Fruit fly (Drosophila melanogaster) whole organism, embryonic: ENCODE data around the gene Slu7.

Experiments
- Aef1 ChIP-seq: fragments of 200-800 bp; sonication (Bioruptor generic); IDR thresholded peaks from 3 replicates; pipeline ENCODE4 v1.3.6; 2022; ENCODE audit warnings: missing biosample characterization, missing genetic modification characterization
- Antp ChIP-seq: fragments of 200-800 bp; sonication (Bioruptor generic); optimal IDR thresholded peaks from 3 replicates; lab custom pipeline; 2016; ENCODE audit warnings: missing biosample characterization, missing genetic modification characterization
- Awh ChIP-seq: fragments of 200-800 bp; sonication (Bioruptor generic); IDR thresholded peaks from 2 replicates; pipeline ENCODE4, ENCODE4 v1.3.6; 2022; ENCODE audit warnings: missing biosample characterization, missing genetic modification characterization
- B-H2 ChIP-seq: fragments of 200-800 bp; sonication (Bioruptor generic); optimal IDR thresholded peaks from 2 replicates; lab custom pipeline; 2018; ENCODE audit warnings: missing biosample characterization, mild to moderate bottlenecking, missing genetic modification characterization
- CG10274 ChIP-seq: fragments of 200-800 bp; sonication (Bioruptor generic); optimal IDR thresholded peaks from 3 replicates; lab custom pipeline; 2017; ENCODE audit warnings: missing biosample characterization, mild to moderate bottlenecking, missing genetic modification characterization
- CG10321 ChIP-seq: fragments of 200-800 bp; sonication (Bioruptor generic); IDR thresholded peaks from 2 replicates; pipeline ENCODE4 v1.3.6; 2022; ENCODE audit warnings: missing biosample characterization, missing genetic modification characterization
- CG10431 ChIP-seq: fragments of 200-800 bp; sonication (Bioruptor generic); optimal IDR thresholded peaks from 3 replicates; lab custom pipeline; 2018; ENCODE audit warnings: missing biosample characterization, mild to moderate bottlenecking, missing genetic modification characterization
- CG10462 ChIP-seq: fragments of 200-800 bp; sonication (Bioruptor generic); optimal IDR thresholded peaks from 2 replicates; lab custom pipeline; 2016; ENCODE audit warnings: missing biosample characterization, missing genetic modification characterization
- CG10543 ChIP-seq: fragments of 200-800 bp; sonication (Bioruptor generic); optimal IDR thresholded peaks from 3 replicates; lab custom pipeline; 2017; ENCODE audit warnings: missing biosample characterization, mild to moderate bottlenecking, missing genetic modification characterization, moderate library complexity
- CG11085 ChIP-seq: fragments of 200-800 bp; sonication (Bioruptor generic); IDR thresholded peaks from 2 replicates; pipeline ENCODE4 v1.3.6; 2022; ENCODE audit warnings: missing biosample characterization, missing genetic modification characterization
- CG14014 ChIP-seq: fragments of 200-800 bp; sonication (Bioruptor generic); IDR thresholded peaks from 2 replicates; pipeline ENCODE4 v1.3.6; 2022; ENCODE audit warnings: missing biosample characterization, missing genetic modification characterization
- CG15696 ChIP-seq: fragments of 200-800 bp; sonication (Bioruptor generic); optimal IDR thresholded peaks from 2 replicates; lab custom pipeline; 2019; ENCODE audit warnings: missing biosample characterization, mild to moderate bottlenecking, missing genetic modification characterization, moderate library complexity
- CG1647 ChIP-seq: fragments of 200-800 bp; sonication (Bioruptor generic); optimal IDR thresholded peaks from 3 replicates; lab custom pipeline; 2016; ENCODE audit warnings: missing biosample characterization, missing genetic modification characterization
- CG16815 ChIP-seq: fragments of 200-800 bp; sonication (Bioruptor generic); optimal IDR thresholded peaks from 3 replicates; lab custom pipeline; 2017; ENCODE audit warnings: missing biosample characterization, mild to moderate bottlenecking, missing genetic modification characterization
- CG1832 ChIP-seq: fragments of 200-800 bp; sonication (Bioruptor generic); optimal IDR thresholded peaks from 2 replicates; lab custom pipeline; 2017; ENCODE audit warnings: missing biosample characterization, mild to moderate bottlenecking, missing genetic modification characterization, inconsistent platforms
- CG30431 ChIP-seq: fragments of 200-800 bp; sonication (Bioruptor generic); optimal IDR thresholded peaks from 2 replicates; lab custom pipeline; 2017; ENCODE audit warnings: missing biosample characterization, missing genetic modification characterization
- CG3065 ChIP-seq: fragments of 200-800 bp; sonication (Bioruptor generic); optimal IDR thresholded peaks from 2 replicates; lab custom pipeline; 2016; ENCODE audit warnings: missing biosample characterization, missing genetic modification characterization
- CG31224 ChIP-seq: fragments of 200-800 bp; sonication (Bioruptor generic); IDR thresholded peaks from 2 replicates; pipeline ENCODE4 v1.3.6; 2022; ENCODE audit warnings: missing biosample characterization, missing genetic modification characterization
- CG5180 ChIP-seq: fragments of 200-800 bp; sonication (Bioruptor generic); optimal IDR thresholded peaks from 3 replicates; lab custom pipeline; 2017; ENCODE audit warnings: missing biosample characterization, missing genetic modification characterization, mild to moderate bottlenecking, moderate library complexity, missing genetic modification reagents
- CG6654 ChIP-seq: fragments of 200-800 bp; sonication (Bioruptor generic); optimal IDR thresholded peaks from 2 replicates; lab custom pipeline; 2017; ENCODE audit warnings: missing biosample characterization, mild to moderate bottlenecking, missing genetic modification characterization
- CG6683 ChIP-seq: fragments of 200-800 bp; sonication (Bioruptor generic); optimal IDR thresholded peaks from 2 replicates; lab custom pipeline; 2017; ENCODE audit warnings: missing biosample characterization, mild to moderate bottlenecking, missing genetic modification characterization, missing genetic modification reagents
- CG7928 ChIP-seq: fragments of 200-800 bp; sonication (Bioruptor generic); optimal IDR thresholded peaks from 2 replicates; lab custom pipeline; 2017; ENCODE audit warnings: missing biosample characterization, mild to moderate bottlenecking, missing genetic modification characterization
- D ChIP-seq, 2 experiments: fragments of 200-800 bp in 1 of 2; fragments of >200 bp in 1 of 2; sonication (Bioruptor generic) in 1 of 2; optimal IDR thresholded peaks; 2 replicates in 1 of 2; 3 replicates in 1 of 2; lab custom pipeline; 2017; ENCODE audit warnings: mild to moderate bottlenecking in 1 of 2, missing biosample characterization in 1 of 2, missing genetic modification characterization in 1 of 2, missing genetic modification reagents in 1 of 2
- Dip3 ChIP-seq: fragments of 200-800 bp; sonication (Bioruptor generic); optimal IDR thresholded peaks from 3 replicates; lab custom pipeline; 2016; ENCODE audit warnings: missing biosample characterization, missing genetic modification characterization
- Eip74EF ChIP-seq, 2 experiments: fragments of 200-800 bp in 1 of 2; fragments of >200 bp in 1 of 2; sonication (Bioruptor generic) in 1 of 2; optimal IDR thresholded peaks; 2 replicates each; lab custom pipeline; 2017 to 2019; ENCODE audit warnings: missing biosample characterization in 2 of 2, missing genetic modification characterization in 2 of 2, mild to moderate bottlenecking in 1 of 2, moderate library complexity in 1 of 2
- HLH54F ChIP-seq: fragments of 200-800 bp; sonication (Bioruptor generic); optimal IDR thresholded peaks from 3 replicates; lab custom pipeline; 2016; ENCODE audit warnings: missing biosample characterization, missing genetic modification characterization
- Hr3 ChIP-seq: fragments of 200-800 bp; sonication (Bioruptor generic); optimal IDR thresholded peaks from 3 replicates; lab custom pipeline; 2016; ENCODE audit warnings: missing biosample characterization, missing genetic modification characterization
- Max ChIP-seq: fragments of 200-800 bp; sonication (Bioruptor generic); optimal IDR thresholded peaks from 2 replicates; lab custom pipeline; 2016; ENCODE audit warnings: missing biosample characterization, mild to moderate bottlenecking, missing genetic modification characterization
- Side ChIP-seq: fragments of 200-800 bp; sonication (Bioruptor generic); optimal IDR thresholded peaks from 2 replicates; lab custom pipeline; 2016; ENCODE audit warnings: missing biosample characterization, missing genetic modification characterization
- Ssrp ChIP-seq: fragments of 200-800 bp; sonication (Bioruptor generic); optimal IDR thresholded peaks from 2 replicates; lab custom pipeline; 2018; ENCODE audit warnings: missing biosample characterization, mild to moderate bottlenecking, missing genetic modification characterization, moderate library complexity
- Usf ChIP-seq: fragments of 200-800 bp; sonication (Bioruptor generic); optimal IDR thresholded peaks from 2 replicates; lab custom pipeline; 2017; ENCODE audit warnings: missing genotype, missing biosample characterization, missing genetic modification characterization
- Vsx1 ChIP-seq: fragments of 200-800 bp; sonication (Bioruptor generic); optimal IDR thresholded peaks from 2 replicates; lab custom pipeline; 2017; ENCODE audit warnings: missing biosample characterization, mild to moderate bottlenecking, missing genetic modification characterization, missing genetic modification reagents
- ash1 ChIP-seq: fragments of 200-800 bp; sonication (Bioruptor generic); optimal IDR thresholded peaks from 2 replicates; lab custom pipeline; 2018; ENCODE audit warnings: missing biosample characterization, mild to moderate bottlenecking, missing genetic modification characterization
- cg ChIP-seq: fragments of 200-800 bp; sonication (Bioruptor generic); optimal IDR thresholded peaks from 3 replicates; lab custom pipeline; 2019; ENCODE audit warnings: missing biosample characterization, mild to moderate bottlenecking, missing genetic modification characterization, moderate library complexity
- gfzf ChIP-seq: fragments of 200-800 bp; sonication (Bioruptor generic); optimal IDR thresholded peaks from 2 replicates; lab custom pipeline; 2016; ENCODE audit warnings: missing biosample characterization, mild to moderate bottlenecking, missing genetic modification characterization, moderate library complexity
- grau ChIP-seq: fragments of 200-800 bp; optimal IDR thresholded peaks from 3 replicates; lab custom pipeline; 2019; ENCODE audit warnings: missing biosample characterization, mild to moderate bottlenecking, missing genetic modification characterization, moderate library complexity
- jigr1 ChIP-seq: fragments of 200-800 bp; sonication (Bioruptor generic); IDR thresholded peaks from 3 replicates; pipeline ENCODE4 v1.3.6; 2022; ENCODE audit warnings: missing biosample characterization, missing genetic modification characterization
- odd ChIP-seq: fragments of 200-800 bp; sonication (Bioruptor generic); optimal IDR thresholded peaks from 2 replicates; lab custom pipeline; 2017; ENCODE audit warnings: missing biosample characterization, mild to moderate bottlenecking, missing genetic modification characterization
- pan ChIP-seq, 4 experiments: fragments of >200 bp in 3 of 4; fragments of 200-800 bp in 1 of 4; sonication (Bioruptor generic) in 1 of 4; optimal IDR thresholded peaks in 3 of 4; IDR thresholded peaks in 1 of 4; 2 replicates each; pipeline versions ENCODE4 v1.3.6 to Lab custom; 2017 to 2022; ENCODE audit warnings: missing biosample characterization in 2 of 4, missing genetic modification characterization in 2 of 4, mixed read lengths in 1 of 4
- scrt ChIP-seq: fragments of 200-800 bp; sonication (Bioruptor generic); optimal IDR thresholded peaks from 2 replicates; lab custom pipeline; 2018; ENCODE audit warnings: missing biosample characterization, mild to moderate bottlenecking, missing genetic modification characterization, moderate library complexity
- sens ChIP-seq: fragments of 200-800 bp; sonication (Bioruptor generic); peaks from one replicate; lab custom pipeline; 2016; ENCODE audit warnings: missing biosample characterization, missing genetic modification characterization
- sr ChIP-seq: fragments of 200-800 bp; sonication (Bioruptor generic); IDR thresholded peaks from 3 replicates; pipeline ENCODE4 v1.3.6; 2022; ENCODE audit warnings: missing biosample characterization, missing genetic modification characterization
- tll ChIP-seq, 2 experiments: fragments of 200-800 bp in 1 of 2; fragments of >200 bp in 1 of 2; sonication (Bioruptor generic) in 1 of 2; optimal IDR thresholded peaks; 2 replicates each; lab custom pipeline; 2017 to 2019; ENCODE audit warnings: missing biosample characterization in 2 of 2, missing genetic modification characterization in 2 of 2, mild to moderate bottlenecking in 1 of 2, moderate library complexity in 1 of 2
- twi ChIP-seq: fragments of 200-800 bp; optimal IDR thresholded peaks from 2 replicates; lab custom pipeline; 2019; ENCODE audit warnings: missing biosample characterization, mild to moderate bottlenecking, missing genetic modification characterization, moderate library complexity
- z ChIP-seq: fragments of 200-800 bp; sonication (Bioruptor generic); IDR thresholded peaks from 3 replicates; pipeline ENCODE4 v1.3.6; 2022; ENCODE audit warnings: missing biosample characterization, missing genetic modification characterization
- zfh2 ChIP-seq: fragments of 200-800 bp; sonication (Bioruptor generic); optimal IDR thresholded peaks from 2 replicates; lab custom pipeline; 2016; ENCODE audit warnings: missing biosample characterization, missing genetic modification characterization

Gene Slu7

DNA sequence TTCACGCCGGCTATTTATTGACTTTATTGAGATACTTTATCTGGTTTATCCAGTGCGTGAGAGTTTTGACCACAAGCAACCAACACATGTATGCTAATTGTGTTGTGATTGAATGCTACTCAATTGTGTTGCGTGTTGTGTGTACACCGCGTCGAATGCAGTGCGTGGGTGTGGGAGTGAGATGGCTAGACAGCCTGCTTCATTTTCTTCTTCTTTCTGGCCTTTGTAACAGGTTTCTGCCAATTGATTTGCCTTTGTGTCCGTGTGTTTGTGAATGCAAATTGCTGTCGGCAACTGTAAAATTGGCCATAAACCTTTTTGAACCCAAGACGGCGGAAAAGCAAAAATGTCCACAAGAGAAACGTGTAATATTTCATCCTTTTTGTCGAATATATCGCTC is 48.0 kb upstream of the Slu7 start (continued):
- TF ChIP-seq tll (GFP tag; optimal IDR thresholded peaks at IDR 0.05; lab: Kevin White, UChicago) (peak in 1 of 2 experiments; percentile 59), CG15696 (tag; lab: Kevin White, UChicago) (no peak), CG6654 (GFP tag; lab: Kevin White, UChicago) (no peak), Awh (GFP tag; lab: Robert Waterston, UW) (peak; percentile 35; the same call in 1 of the 2 replicates), Eip74EF (GFP tag; optimal IDR thresholded peaks at IDR 0.05; lab: Kevin White, UChicago) (no peak), CG10321 (GFP tag; lab: Robert Waterston, UW) (peak; percentile 71), ash1 (no peak), D (optimal IDR thresholded peaks at IDR 0.05; lab: Kevin White, UChicago) (peak; percentile 35), D (GFP tag; optimal IDR thresholded peaks at IDR 0.05; lab: Kevin White, UChicago) (no peak), z (GFP tag; lab: Robert Waterston, UW) (peak; percentile 71; the same call in 2 of the 3 replicates), CG1832 (peak; percentile 14), sr (GFP tag; lab: Robert Waterston, UW) (peak; percentile 69; the same call in 2 of the 3 replicates), Dip3 (GFP tag; lab: Kevin White, UChicago) (no peak), CG14014 (GFP tag; lab: Robert Waterston, UW) (no peak), sens (GFP tag; lab: Kevin White, UChicago) (peak; percentile 66), Side (GFP tag; lab: Kevin White, UChicago) (no peak), CG5180 (GFP tag; lab: Kevin White, UChicago) (peak; percentile 31)

DNA sequence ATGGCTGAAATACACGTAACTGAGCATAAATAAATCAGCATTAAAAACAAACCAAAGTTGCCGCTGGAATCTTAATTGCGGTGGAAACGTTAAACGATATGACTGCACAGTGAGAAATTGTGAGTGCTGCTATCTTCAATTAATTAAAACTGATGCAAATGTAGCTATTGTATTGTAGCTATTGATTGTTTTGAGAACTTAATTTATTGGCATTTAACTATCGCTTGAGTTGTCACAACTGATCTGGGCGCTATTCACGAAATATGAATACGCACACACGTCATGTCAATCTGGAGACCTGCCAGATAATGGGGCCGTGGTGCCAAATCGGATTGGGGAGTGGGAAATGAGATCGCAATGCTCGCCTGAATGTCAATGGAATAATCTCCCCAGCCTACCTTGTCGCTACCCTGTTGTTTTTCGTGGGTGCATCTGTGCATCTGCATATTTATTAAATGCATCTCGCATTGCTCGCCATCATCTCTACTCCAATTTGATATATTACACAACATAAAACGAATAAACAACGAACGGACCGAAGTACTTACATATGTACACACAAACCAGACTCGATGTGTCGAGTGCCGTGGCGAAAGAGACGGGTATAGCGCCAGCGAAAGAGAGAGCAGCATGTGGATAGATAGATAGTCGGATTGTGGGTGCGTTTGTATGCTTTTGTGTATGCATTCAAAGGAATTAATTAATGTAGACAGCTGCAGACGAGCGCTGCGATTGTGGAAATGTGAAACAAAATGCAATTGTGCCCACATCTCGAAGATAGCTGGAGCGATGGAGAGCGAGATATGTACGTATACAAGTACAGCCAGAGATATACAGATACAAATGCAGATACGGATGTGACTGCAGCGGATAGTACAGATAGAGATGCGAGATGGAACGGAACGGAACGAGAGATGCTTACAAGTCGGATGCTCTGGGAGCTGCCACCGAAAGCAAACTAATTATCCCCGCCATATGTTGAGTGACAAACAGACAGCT is 44.9 kb upstream of the Slu7 start:
- TF ChIP-seq CG11085 (GFP tag; lab: Robert Waterston, UW): no peak
- no peak for TF ChIP-seq tll (GFP tag; optimal IDR thresholded peaks at IDR 0.05; lab: Kevin White, UChicago)
- no peak for TF ChIP-seq grau (tag; lab: Kevin White, UChicago)
- no peak for TF ChIP-seq CG10274 (GFP tag; lab: Kevin White, UChicago)
- TF ChIP-seq CG6683 (GFP tag; lab: Kevin White, UChicago): no peak
- TF ChIP-seq CG16815 (GFP tag; lab: Kevin White, UChicago): no peak
- no peak for TF ChIP-seq CG10431
- TF ChIP-seq gfzf (GFP tag; lab: Kevin White, UChicago): no peak
- TF ChIP-seq CG10462: no peak
- no peak for TF ChIP-seq Hr3 (GFP tag; lab: Kevin White, UChicago)
- no peak for TF ChIP-seq Aef1
- no peak for TF ChIP-seq CG1647 (GFP tag; lab: Kevin White, UChicago)
- TF ChIP-seq CG30431: no peak
- TF ChIP-seq B-H2 (GFP tag; lab: Kevin White, UChicago): no peak
- no peak for TF ChIP-seq Vsx1 (GFP tag; lab: Kevin White, UChicago)
- peak; percentile 89 for TF ChIP-seq twi (tag; lab: Kevin White, UChicago)
- TF ChIP-seq scrt (GFP tag; lab: Kevin White, UChicago): no peak
- no peak for TF ChIP-seq Max
- TF ChIP-seq pan (optimal IDR thresholded peaks at IDR 0.05; lab: Kevin White, UChicago): no peak
- TF ChIP-seq pan (GFP tag; optimal IDR thresholded peaks at IDR 0.05 in 1 of 2, IDR thresholded peaks at IDR 0.05 in 1 of 2): no peak
- no peak for TF ChIP-seq CG3065 (GFP tag; lab: Kevin White, UChicago)
- no peak for TF ChIP-seq Ssrp (tag; lab: Kevin White, UChicago)
- TF ChIP-seq jigr1 (GFP tag; lab: Robert Waterston, UW): no peak
- peak; percentile 10 for TF ChIP-seq odd (GFP tag; lab: Kevin White, UChicago)
- no peak for TF ChIP-seq zfh2 (GFP tag; lab: Kevin White, UChicago)
- TF ChIP-seq cg (GFP tag; lab: Kevin White, UChicago): peak; percentile 81
- no peak for TF ChIP-seq CG7928
- TF ChIP-seq CG10543: no peak
- TF ChIP-seq ash1: no peak
- TF ChIP-seq Usf (GFP tag; lab: Kevin White, UChicago): no peak
- no peak for TF ChIP-seq HLH54F (GFP tag; lab: Kevin White, UChicago)
- no peak for TF ChIP-seq CG31224 (GFP tag; lab: Robert Waterston, UW)
- no peak for TF ChIP-seq Antp
